Fruit fly (Drosophila melanogaster) whole organism, pupa: ENCODE results near the gene CG2991.

Experiments used
- CG12605 ChIP-seq: fragments of 200-800 bp; sonication (Bioruptor generic); IDR thresholded peaks from 2 replicates; pipeline ENCODE4 v1.3.6; 2022; ENCODE audit warnings: missing biosample characterization, missing genetic modification characterization
- CG13204 ChIP-seq: fragments of 200-800 bp; sonication (Bioruptor generic); optimal IDR thresholded peaks from 2 replicates; lab custom pipeline; 2018; ENCODE audit warnings: missing biosample characterization, mild to moderate bottlenecking, missing genetic modification characterization, moderate library complexity
- CG14655 ChIP-seq: fragments of 200-800 bp; sonication (Bioruptor generic); optimal IDR thresholded peaks from 3 replicates; lab custom pipeline; 2017; ENCODE audit warnings: mild to moderate bottlenecking, missing biosample characterization, missing genetic modification reagents, missing genetic modification characterization
- CG15710 ChIP-seq: fragments of 200-800 bp; sonication (Bioruptor generic); optimal IDR thresholded peaks from 2 replicates; lab custom pipeline; 2018; ENCODE audit warnings: missing biosample characterization, mild to moderate bottlenecking, missing genetic modification characterization, moderate library complexity
- CG17806 ChIP-seq: fragments of 200-800 bp; sonication (Bioruptor generic); optimal IDR thresholded peaks from 2 replicates; lab custom pipeline; 2018; ENCODE audit warnings: missing biosample characterization, mild to moderate bottlenecking, missing genetic modification characterization, moderate library complexity
- CG32121 ChIP-seq: fragments of 200-800 bp; sonication (Bioruptor generic); IDR thresholded peaks from 2 replicates; pipeline ENCODE4 v1.3.6; 2022; ENCODE audit warnings: missing biosample characterization, missing genetic modification characterization
- CG4496 ChIP-seq: fragments of 200-800 bp; sonication (Bioruptor generic); IDR thresholded peaks from 3 replicates; pipeline ENCODE4 v1.3.6; 2022; ENCODE audit warnings: missing biosample characterization, missing genetic modification characterization
- D1 ChIP-seq: fragments of 200-800 bp; sonication (Bioruptor generic); optimal IDR thresholded peaks from 2 replicates; lab custom pipeline; 2018; ENCODE audit warnings: missing biosample characterization, mild to moderate bottlenecking, missing genetic modification characterization, moderate library complexity
- EcR ChIP-seq: fragments of 200-800 bp; sonication (Bioruptor generic); optimal IDR thresholded peaks from 3 replicates; lab custom pipeline; 2019; ENCODE audit warnings: missing biosample characterization, missing genetic modification characterization, mild to moderate bottlenecking, moderate library complexity, missing genetic modification reagents
- Pif1A ChIP-seq: fragments of 200-800 bp; sonication (Bioruptor generic); optimal IDR thresholded peaks from 3 replicates; lab custom pipeline; 2016; ENCODE audit warnings: missing biosample characterization, missing genetic modification characterization
- fd96Ca ChIP-seq: fragments of 200-800 bp; sonication (Bioruptor generic); IDR thresholded peaks from 3 replicates; pipeline ENCODE4 v1.3.6; 2022; ENCODE audit warnings: missing biosample characterization, missing genetic modification characterization
- gl ChIP-seq: fragments of 200-800 bp; sonication (Bioruptor generic); optimal IDR thresholded peaks from 2 replicates; lab custom pipeline; 2018; ENCODE audit warnings: missing biosample characterization, mild to moderate bottlenecking, missing genetic modification characterization
- rn ChIP-seq: fragments of 200-800 bp; sonication (Bioruptor generic); IDR thresholded peaks from 2 replicates; pipeline ENCODE4 v1.3.6; 2022; ENCODE audit warnings: missing biosample characterization, missing genetic modification characterization

DNA sequence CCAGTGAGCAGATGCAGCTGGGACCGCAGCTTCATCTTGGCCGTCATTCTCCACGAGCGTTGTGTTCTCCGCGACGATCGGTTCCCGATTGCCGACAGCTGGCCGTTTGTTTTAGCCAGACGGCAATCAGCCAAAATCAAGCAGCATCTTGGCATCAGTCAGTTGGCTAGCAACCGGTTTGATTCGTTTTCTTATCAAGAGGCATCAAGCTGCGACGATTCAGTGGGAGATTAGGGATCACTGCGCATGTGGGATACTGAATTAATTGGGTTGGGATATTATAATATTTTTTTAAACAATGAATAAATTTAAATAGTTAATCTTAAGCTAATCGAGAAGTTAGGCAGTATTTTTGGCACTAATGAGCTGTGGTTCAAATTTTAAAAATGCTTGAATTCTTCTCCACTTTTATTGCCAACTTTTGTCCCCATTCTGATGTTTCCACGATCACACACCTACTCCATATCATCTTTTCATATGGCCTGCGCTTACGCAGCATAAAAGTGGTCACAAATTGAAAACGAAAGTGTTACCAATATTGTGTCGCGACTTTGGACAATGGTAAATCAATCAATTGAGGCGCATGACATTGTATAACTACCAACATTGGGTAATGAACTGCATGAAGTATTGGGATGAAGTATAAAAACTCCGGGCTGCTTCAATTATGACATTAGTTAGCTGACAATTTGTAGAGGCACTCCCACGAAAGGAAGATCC, 19.1 kb upstream of the CG2991 start, which contains the start of the genes CG3119 and Cpr23B:
- TF ChIP-seq Pif1A (GFP tag; lab: Kevin White, UChicago) (no peak), fd96Ca (no peak), CG4496 (GFP tag; lab: Robert Waterston, UW) (no peak), EcR (GFP tag; lab: Kevin White, UChicago) (no peak), CG15710 (tag; lab: Kevin White, UChicago) (no peak), D1 (tag; lab: Kevin White, UChicago) (no peak), CG14655 (no peak), rn (no peak), CG13204 (GFP tag; lab: Kevin White, UChicago) (no peak), CG12605 (GFP tag; lab: Robert Waterston, UW) (no peak), CG32121 (GFP tag; lab: Robert Waterston, UW) (no peak), gl (tag; lab: Kevin White, UChicago) (no peak), CG17806 (tag; lab: Kevin White, UChicago) (no peak)
